Fruit fly (Drosophila melanogaster): Measurements from ENCODE around the gene CG11857.

CG11857 gene

dm6 chr3R:25215123-25215522 lies 43.6 kb upstream of the CG11857 start, which contains the start of gene Saysd1:
Gene Saysd1, minus strand, starts transcription at chr3R:25215188.
- TF ChIP-seq sage (GFP tag; optimal IDR thresholded peaks at IDR 0.05) = no peak
- peak; percentile 5 for TF ChIP-seq Jra (GFP tag; optimal IDR thresholded peaks at IDR 0.05)
- peak; percentile 33 for TF ChIP-seq Hr83 (GFP tag; optimal IDR thresholded peaks at IDR 0.05; ENCODE audit: poor library complexity, severe bottlenecking)
- TF ChIP-seq Hr78 (GFP tag; optimal IDR thresholded peaks at IDR 0.05) = no peak
- TF ChIP-seq Abd-B (GFP tag; optimal IDR thresholded peaks at IDR 0.05) = no peak
- TF ChIP-seq Rel (GFP tag; optimal IDR thresholded peaks at IDR 0.05) = no peak
- no peak for TF ChIP-seq Rel (tag; optimal IDR thresholded peaks at IDR 0.05)
- no peak for TF ChIP-seq sv (GFP tag; optimal IDR thresholded peaks at IDR 0.05)
- TF ChIP-seq N (GFP tag; optimal IDR thresholded peaks at IDR 0.05) = no peak
- TF ChIP-seq OdsH (GFP tag; optimal IDR thresholded peaks at IDR 0.05) = no peak
- no peak for TF ChIP-seq GATAd (GFP tag; optimal IDR thresholded peaks at IDR 0.05)
- peak; percentile 8 for TF ChIP-seq HLH106 (tag; optimal IDR thresholded peaks at IDR 0.05)
- no peak for TF ChIP-seq dsf (GFP tag; optimal IDR thresholded peaks at IDR 0.05; ENCODE audit: borderline replicate concordance)
- TF ChIP-seq CG32264 (GFP tag; optimal IDR thresholded peaks at IDR 0.05) = no peak
- no peak for TF ChIP-seq Myc (optimal IDR thresholded peaks at IDR 0.05)
- no peak for TF ChIP-seq dmrt93B (GFP tag; optimal IDR thresholded peaks at IDR 0.05)
- peak in 1 of 2 experiments; percentile 53 for TF ChIP-seq foxo (GFP tag; optimal IDR thresholded peaks at IDR 0.05)
- peak; percentile 44 for TF ChIP-seq Hnf4 (GFP tag; optimal IDR thresholded peaks at IDR 0.05)
- no peak for TF ChIP-seq jim (GFP tag; optimal IDR thresholded peaks at IDR 0.05)
- no peak for TF ChIP-seq usp (GFP tag; optimal IDR thresholded peaks at IDR 0.05)
- TF ChIP-seq Mio (GFP tag; optimal IDR thresholded peaks at IDR 0.05) = no peak
- TF ChIP-seq pan (optimal IDR thresholded peaks at IDR 0.05) = no peak
- TF ChIP-seq rgr (GFP tag; optimal IDR thresholded peaks at IDR 0.05) = no peak
- no peak for TF ChIP-seq psq (GFP tag; optimal IDR thresholded peaks at IDR 0.05)
- TF ChIP-seq brk (GFP tag; optimal IDR thresholded peaks at IDR 0.05) = peak; percentile 29
- no peak for TF ChIP-seq lola (GFP tag; optimal IDR thresholded peaks at IDR 0.05)
- no peak for TF ChIP-seq Vsx2 (GFP tag; optimal IDR thresholded peaks at IDR 0.05; ENCODE audit: partially characterized antibody)
- no peak for TF ChIP-seq CrebA (GFP tag; optimal IDR thresholded peaks at IDR 0.05; ENCODE audit: borderline replicate concordance)
- peak; percentile 24 for TF ChIP-seq fru (GFP tag; optimal IDR thresholded peaks at IDR 0.05)
- TF ChIP-seq Dif (GFP tag; optimal IDR thresholded peaks at IDR 0.05; ENCODE audit: partially characterized antibody) = no peak
- TF ChIP-seq Sp1 (GFP tag; optimal IDR thresholded peaks at IDR 0.05) = no peak
- no peak for TF ChIP-seq CG9705 (GFP tag; optimal IDR thresholded peaks at IDR 0.05)
- TF ChIP-seq br (GFP tag; optimal IDR thresholded peaks at IDR 0.05) = peak; percentile 8
- TF ChIP-seq woc (GFP tag; optimal IDR thresholded peaks at IDR 0.05) = peak; percentile 65
- no peak for TF ChIP-seq tai (GFP tag; optimal IDR thresholded peaks at IDR 0.05)
- no peak for TF ChIP-seq dl (GFP tag; optimal IDR thresholded peaks at IDR 0.05; ENCODE audit: insufficient read depth in 1 of 2, partially characterized antibody in 2 of 2)
- TF ChIP-seq ey (GFP tag; optimal IDR thresholded peaks at IDR 0.05) = no peak
- TF ChIP-seq h (GFP tag; optimal IDR thresholded peaks at IDR 0.05) = peak; percentile 48
- no peak for TF ChIP-seq Dfd (GFP tag; optimal IDR thresholded peaks at IDR 0.05)

- no peak for TF ChIP-seq ey (GFP tag; optimal IDR thresholded peaks at IDR 0.05)
- no peak for TF ChIP-seq CG9705 (GFP tag; optimal IDR thresholded peaks at IDR 0.05)
These were observed 42.7 kb upstream of the CG11857 start, which contains the start of gene CG31106 for dm6 chr3R:25215997-25216396. Gene CG31106, plus strand, starts transcription at chr3R:25216297.

dm6 chr3R:25219018-25219417 lies 39.7 kb upstream of the CG11857 start, which contains the start of gene CG31103:
Gene CG31103, plus strand, starts transcription at chr3R:25219318.
- TF ChIP-seq dl (GFP tag; optimal IDR thresholded peaks at IDR 0.05; ENCODE audit: insufficient read depth in 1 of 2, partially characterized antibody in 2 of 2) (no peak), Vsx2 (GFP tag; optimal IDR thresholded peaks at IDR 0.05; ENCODE audit: partially characterized antibody) (no peak), CG32264 (GFP tag; optimal IDR thresholded peaks at IDR 0.05) (no peak), ey (GFP tag; optimal IDR thresholded peaks at IDR 0.05) (no peak), sv (GFP tag; optimal IDR thresholded peaks at IDR 0.05) (no peak), N (GFP tag; optimal IDR thresholded peaks at IDR 0.05) (no peak), foxo (GFP tag; optimal IDR thresholded peaks at IDR 0.05) (no peak), Hnf4 (GFP tag; optimal IDR thresholded peaks at IDR 0.05) (no peak), dmrt93B (GFP tag; optimal IDR thresholded peaks at IDR 0.05) (no peak), tai (GFP tag; optimal IDR thresholded peaks at IDR 0.05) (no peak), Jra (GFP tag; optimal IDR thresholded peaks at IDR 0.05) (no peak), GATAd (GFP tag; optimal IDR thresholded peaks at IDR 0.05) (no peak)

All from whole organism, wandering third instar larva.